Worm (Caenorhabditis elegans): ENCODE data around the gene agxt-1.

Gene agxt-1

ce11 chrII:8839025-8839424 is 6.4 kb upstream of the agxt-1 start, which contains the start of gene F46C5.7:
Gene F46C5.7, plus strand, starts transcription at chrII:8839325.
- TF ChIP-seq nhr-90 (tag; optimal IDR thresholded peaks at IDR 0.05), result no peak
- TF ChIP-seq nhr-120 (GFP tag; IDR thresholded peaks at IDR 0.05), result no peak
- no peak for TF ChIP-seq ceh-58 (GFP tag; IDR thresholded peaks at IDR 0.05)
- TF ChIP-seq xnd-1 (tag; optimal IDR thresholded peaks at IDR 0.05), result no peak
- TF ChIP-seq hrde-1 (tag; optimal IDR thresholded peaks at IDR 0.05; ENCODE audit: borderline replicate concordance), result no peak
- no peak for TF ChIP-seq egrh-3 (GFP tag; IDR thresholded peaks at IDR 0.05)
- no peak for TF ChIP-seq ceh-91 (GFP tag; IDR thresholded peaks at IDR 0.05)
- TF ChIP-seq ztf-6 (GFP tag; IDR thresholded peaks at IDR 0.05), result no peak
- no peak for TF ChIP-seq hmg-1.2 (GFP tag; IDR thresholded peaks at IDR 0.05)
- no peak for TF ChIP-seq hsf-1 (GFP tag; IDR thresholded peaks at IDR 0.05)
- no peak for TF ChIP-seq lir-1 (GFP tag; conservative IDR thresholded peaks at IDR 0.05)
- TF ChIP-seq F22D6.2 (tag; optimal IDR thresholded peaks at IDR 0.05), result no peak
- no peak for TF ChIP-seq F55B11.4 (tag; optimal IDR thresholded peaks at IDR 0.05; ENCODE audit: borderline replicate concordance, insufficient read depth)
- no peak for TF ChIP-seq Y53F4B.3 (GFP tag; IDR thresholded peaks at IDR 0.05)
- no peak for TF ChIP-seq nfya-1 (tag; optimal IDR thresholded peaks at IDR 0.05; ENCODE audit: borderline replicate concordance, insufficient read depth)
- TF ChIP-seq B0336.3 (GFP tag; IDR thresholded peaks at IDR 0.05), result no peak
- TF ChIP-seq B0035.1 (tag; optimal IDR thresholded peaks at IDR 0.05), result no peak

- no peak for TF ChIP-seq ceh-27 (GFP tag; optimal IDR thresholded peaks at IDR 0.05)
- no peak for TF ChIP-seq ztf-6 (GFP tag; IDR thresholded peaks at IDR 0.05)
- no peak for TF ChIP-seq dpl-1 (GFP tag; optimal IDR thresholded peaks at IDR 0.05)
- TF ChIP-seq fkh-3 (tag; optimal IDR thresholded peaks at IDR 0.05), result no peak
- no peak for TF ChIP-seq let-607 (tag; optimal IDR thresholded peaks at IDR 0.05)
- TF ChIP-seq aptf-2 (GFP tag; conservative IDR thresholded peaks at IDR 0.05), result no peak
- no peak for TF ChIP-seq lin-26 (GFP tag; IDR thresholded peaks at IDR 0.05)
- no peak for TF ChIP-seq Y79H2A.3 (GFP tag; conservative IDR thresholded peaks at IDR 0.05)
- no peak for TF ChIP-seq madf-3 (GFP tag; IDR thresholded peaks at IDR 0.05)
- no peak for TF ChIP-seq attf-3 (GFP tag; conservative IDR thresholded peaks at IDR 0.05)
- TF ChIP-seq T26A5.8 (tag; optimal IDR thresholded peaks at IDR 0.05), result no peak
- TF ChIP-seq lin-35 (GFP tag; optimal IDR thresholded peaks at IDR 0.05), result no peak
- no peak for TF ChIP-seq atf-7 (tag; optimal IDR thresholded peaks at IDR 0.05)
- no peak for TF ChIP-seq lir-1 (GFP tag; conservative IDR thresholded peaks at IDR 0.05)
- TF ChIP-seq madf-8 (GFP tag; conservative IDR thresholded peaks at IDR 0.05), result no peak
- TF ChIP-seq madf-6 (GFP tag; IDR thresholded peaks at IDR 0.05), result no peak
- TF ChIP-seq ztf-22 (GFP tag; optimal IDR thresholded peaks at IDR 0.05), result no peak
- no peak for TF ChIP-seq attf-5 (GFP tag; optimal IDR thresholded peaks at IDR 0.05)
- no peak for TF ChIP-seq F52B5.7 (tag; optimal IDR thresholded peaks at IDR 0.05)
- no peak for TF ChIP-seq aptf-3 (GFP tag; IDR thresholded peaks at IDR 0.05)
These were observed 802 bp upstream of the agxt-1 start, which contains the start of gene F46C5.6 for ce11 chrII:8844465-8845126. Gene F46C5.6, minus strand, starts transcription at chrII:8844515.

DNA sequence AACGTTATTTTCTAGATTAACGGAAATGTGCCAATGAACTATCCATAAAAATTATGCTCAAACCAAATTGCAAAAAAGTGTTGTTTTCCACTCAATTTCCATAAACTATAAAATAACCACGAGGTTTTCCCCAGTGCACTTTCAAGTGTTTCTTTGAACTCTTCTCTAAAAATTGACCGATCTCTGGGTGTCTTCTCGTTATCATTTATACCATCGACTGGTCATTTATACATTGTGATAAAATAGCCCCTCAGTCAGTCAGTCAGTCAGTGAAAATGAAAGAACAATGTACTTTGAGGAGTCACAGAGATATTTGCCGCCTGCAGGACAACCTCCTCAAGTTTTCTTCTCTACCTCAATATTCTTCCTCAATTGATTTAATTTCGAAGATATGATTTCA is 534 bp downstream of the agxt-1 start:
- TF ChIP-seq pbrm-1 (GFP tag; IDR thresholded peaks at IDR 0.05) (no peak), K12H6.12 (tag; optimal IDR thresholded peaks at IDR 0.05) (no peak), F37B4.10 (GFP tag; IDR thresholded peaks at IDR 0.05) (no peak), let-526 (GFP tag; IDR thresholded peaks at IDR 0.05) (no peak), lsy-27 (tag; optimal IDR thresholded peaks at IDR 0.05; ENCODE audit: borderline replicate concordance, insufficient read depth) (no peak), chd-7 (tag; optimal IDR thresholded peaks at IDR 0.05) (no peak), snpc-3.4 (tag; optimal IDR thresholded peaks at IDR 0.05) (no peak), snpc-1.3 (tag; optimal IDR thresholded peaks at IDR 0.05; ENCODE audit: insufficient read depth) (no peak), madf-8 (GFP tag; conservative IDR thresholded peaks at IDR 0.05) (no peak), ekl-4 (GFP tag; IDR thresholded peaks at IDR 0.05) (no peak), hmg-1.2 (GFP tag; IDR thresholded peaks at IDR 0.05) (no peak), ztf-3 (GFP tag; optimal IDR thresholded peaks at IDR 0.05) (no peak), F57C9.4 (tag; optimal IDR thresholded peaks at IDR 0.05) (no peak), hmg-20 (GFP tag; IDR thresholded peaks at IDR 0.05) (no peak)

All from whole organism, young adult.